Worm (Caenorhabditis elegans): ENCODE results near the gene fbxa-24.

Gene fbxa-24

DNA sequence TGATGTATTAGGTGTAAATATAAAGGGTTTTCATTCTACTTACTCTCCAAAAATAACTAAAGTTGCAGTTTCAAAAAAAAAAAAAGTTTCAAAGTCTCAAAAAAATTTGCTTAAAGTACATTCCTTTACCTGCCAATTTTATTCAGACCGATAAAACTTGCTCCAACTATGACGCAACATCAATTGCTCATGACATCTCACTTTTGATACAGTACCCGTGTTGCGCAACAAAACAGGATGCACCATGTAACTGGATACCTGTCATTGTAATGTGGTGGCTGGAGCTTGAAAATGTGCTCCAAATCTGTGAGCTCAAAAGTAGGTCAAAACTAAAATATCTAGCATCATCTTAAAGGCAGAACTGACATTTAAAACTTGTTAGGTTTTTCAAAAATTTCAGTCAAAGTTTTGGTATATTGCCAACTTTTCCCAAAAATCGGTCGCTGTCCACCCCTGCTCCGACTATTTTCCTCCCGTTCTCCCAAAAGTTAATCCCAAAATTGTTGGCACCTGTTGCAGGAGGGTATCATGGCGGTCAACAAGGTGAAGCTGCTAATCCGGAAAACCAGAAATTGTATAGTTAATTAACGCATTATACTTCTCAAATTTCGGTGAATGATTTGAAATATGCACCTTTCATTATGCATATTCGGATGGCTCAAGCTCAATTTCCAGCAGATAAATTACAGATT lies 33.9 kb upstream of the fbxa-24 start, which contains the start of gene T24E12.2:
TSS of gene T24E12.2 (plus strand) at position 642 of the 692 bp plus-strand sequence.
- no peak for TF ChIP-seq sea-1 (GFP tag; conservative IDR thresholded peaks at IDR 0.05)
- no peak for TF ChIP-seq pes-1 (GFP tag; IDR thresholded peaks at IDR 0.05)
- no peak for TF ChIP-seq flt-1 (GFP tag; IDR thresholded peaks at IDR 0.05)
- no peak for TF ChIP-seq ets-7 (tag; optimal IDR thresholded peaks at IDR 0.05)
- TF ChIP-seq tbx-11 (GFP tag; IDR thresholded peaks at IDR 0.05) = no peak
- no peak for TF ChIP-seq scrt-1 (GFP tag; IDR thresholded peaks at IDR 0.05)
- no peak for TF ChIP-seq hnd-1 (tag; optimal IDR thresholded peaks at IDR 0.05)
- no peak for TF ChIP-seq aly-1 (tag; optimal IDR thresholded peaks at IDR 0.05)
- no peak for TF ChIP-seq B0310.2 (tag; optimal IDR thresholded peaks at IDR 0.05)
- TF ChIP-seq tbx-37 (GFP tag; conservative IDR thresholded peaks at IDR 0.05) = no peak
- no peak for TF ChIP-seq hmg-4 (GFP tag; optimal IDR thresholded peaks at IDR 0.05)
- TF ChIP-seq F13C5.2 (tag; optimal IDR thresholded peaks at IDR 0.05) = no peak
- TF ChIP-seq ceh-13 (GFP tag; optimal IDR thresholded peaks at IDR 0.05) = no peak
- no peak for TF ChIP-seq hmbx-1 (tag; optimal IDR thresholded peaks at IDR 0.05)

DNA sequence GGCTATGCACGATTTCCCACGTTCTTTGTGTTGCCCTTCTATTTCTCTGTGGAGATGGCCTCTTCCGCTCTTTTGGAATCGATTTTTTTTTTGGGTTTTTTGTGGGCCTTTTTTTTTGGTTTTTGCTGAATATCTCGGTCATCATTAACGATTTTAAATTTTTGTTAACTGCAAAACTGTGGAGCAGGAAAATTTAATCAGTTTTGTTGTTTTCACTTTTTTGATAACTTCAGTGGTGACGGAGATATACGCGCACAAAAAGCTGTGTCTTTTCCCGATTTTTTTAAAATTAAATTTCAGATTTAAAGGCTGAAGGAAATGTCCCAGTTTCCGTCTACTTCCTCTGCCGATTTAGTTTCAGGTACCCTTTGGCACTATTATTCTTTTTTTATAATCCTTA lies 31.1 kb upstream of the fbxa-24 start, which contains the start of gene T24E12.1:
TSS of gene T24E12.1 (plus strand) at position 301 of the 400 bp plus-strand sequence.
- TF ChIP-seq B0310.2 (tag; optimal IDR thresholded peaks at IDR 0.05) (no peak), F13C5.2 (tag; optimal IDR thresholded peaks at IDR 0.05) (no peak), tbx-37 (GFP tag; conservative IDR thresholded peaks at IDR 0.05) (no peak), ama-1 (optimal IDR thresholded peaks at IDR 0.05) (no peak), sea-1 (GFP tag; conservative IDR thresholded peaks at IDR 0.05) (no peak), scrt-1 (GFP tag; IDR thresholded peaks at IDR 0.05) (no peak), pes-1 (GFP tag; IDR thresholded peaks at IDR 0.05) (no peak), hmbx-1 (tag; optimal IDR thresholded peaks at IDR 0.05) (no peak), tra-4 (tag; optimal IDR thresholded peaks at IDR 0.05) (no peak), ets-7 (tag; optimal IDR thresholded peaks at IDR 0.05) (no peak), hmg-4 (GFP tag; optimal IDR thresholded peaks at IDR 0.05) (no peak), flt-1 (GFP tag; IDR thresholded peaks at IDR 0.05) (no peak)

DNA sequence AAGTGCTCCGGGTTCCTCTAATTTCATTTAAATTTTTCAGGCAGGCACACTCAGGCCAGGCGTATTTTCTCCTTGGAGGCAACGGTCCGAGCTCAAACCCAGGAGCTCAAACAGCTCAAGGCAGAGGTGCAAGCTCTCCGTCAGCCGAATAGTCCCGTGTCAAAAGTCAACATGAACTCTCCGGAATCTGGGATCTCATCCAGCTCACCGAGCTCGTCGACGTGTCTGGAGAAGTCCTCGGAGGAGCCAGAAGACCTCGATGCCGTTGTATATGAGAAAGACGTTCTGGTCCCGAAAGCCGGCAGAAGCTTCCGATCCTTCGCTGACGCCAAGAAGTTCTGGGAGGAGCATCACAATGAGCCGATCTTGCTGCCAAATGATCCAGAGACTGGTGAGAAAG lies 30.6 kb upstream of the fbxa-24 start:
- TF ChIP-seq F13C5.2 (tag; optimal IDR thresholded peaks at IDR 0.05) = no peak
- no peak for TF ChIP-seq tra-4 (tag; optimal IDR thresholded peaks at IDR 0.05)
- TF ChIP-seq ets-7 (tag; optimal IDR thresholded peaks at IDR 0.05) = no peak
- no peak for TF ChIP-seq tbx-37 (GFP tag; conservative IDR thresholded peaks at IDR 0.05)
- no peak for TF ChIP-seq B0310.2 (tag; optimal IDR thresholded peaks at IDR 0.05)
- TF ChIP-seq tbx-11 (GFP tag; IDR thresholded peaks at IDR 0.05) = no peak
- no peak for TF ChIP-seq ama-1 (optimal IDR thresholded peaks at IDR 0.05)
- no peak for TF ChIP-seq pes-1 (GFP tag; IDR thresholded peaks at IDR 0.05)
- no peak for TF ChIP-seq aly-1 (tag; optimal IDR thresholded peaks at IDR 0.05)
- no peak for TF ChIP-seq sea-1 (GFP tag; conservative IDR thresholded peaks at IDR 0.05)
- no peak for TF ChIP-seq ceh-13 (GFP tag; optimal IDR thresholded peaks at IDR 0.05)
- no peak for TF ChIP-seq scrt-1 (GFP tag; IDR thresholded peaks at IDR 0.05)
- no peak for TF ChIP-seq hmg-4 (GFP tag; optimal IDR thresholded peaks at IDR 0.05)
- TF ChIP-seq hmbx-1 (tag; optimal IDR thresholded peaks at IDR 0.05) = no peak
- TF ChIP-seq ceh-36 (tag; optimal IDR thresholded peaks at IDR 0.05) = no peak
- no peak for TF ChIP-seq hnd-1 (tag; optimal IDR thresholded peaks at IDR 0.05)

DNA sequence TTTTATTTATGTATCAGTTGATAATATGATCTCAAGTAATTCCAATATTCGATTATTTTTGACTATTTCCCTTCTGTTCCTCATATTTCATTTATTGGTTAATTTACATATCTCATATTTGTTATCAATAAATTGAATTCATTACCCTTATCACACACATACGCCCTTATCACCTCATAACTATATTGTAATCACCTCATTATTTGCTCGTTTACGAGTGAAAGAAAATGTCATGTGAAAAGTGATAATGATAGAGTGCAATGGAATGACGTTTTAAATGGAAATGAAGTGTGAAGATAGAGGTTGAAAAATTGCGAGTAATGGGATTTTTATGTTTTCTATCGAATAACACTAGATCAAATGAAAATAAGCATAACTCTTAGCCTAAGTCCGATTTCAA lies 29.8 kb upstream of the fbxa-24 start:
- TF ChIP-seq ceh-36 (tag; optimal IDR thresholded peaks at IDR 0.05) (no peak), sea-1 (GFP tag; conservative IDR thresholded peaks at IDR 0.05) (no peak), hmbx-1 (tag; optimal IDR thresholded peaks at IDR 0.05) (no peak), B0310.2 (tag; optimal IDR thresholded peaks at IDR 0.05) (no peak), F13C5.2 (tag; optimal IDR thresholded peaks at IDR 0.05) (no peak)

DNA sequence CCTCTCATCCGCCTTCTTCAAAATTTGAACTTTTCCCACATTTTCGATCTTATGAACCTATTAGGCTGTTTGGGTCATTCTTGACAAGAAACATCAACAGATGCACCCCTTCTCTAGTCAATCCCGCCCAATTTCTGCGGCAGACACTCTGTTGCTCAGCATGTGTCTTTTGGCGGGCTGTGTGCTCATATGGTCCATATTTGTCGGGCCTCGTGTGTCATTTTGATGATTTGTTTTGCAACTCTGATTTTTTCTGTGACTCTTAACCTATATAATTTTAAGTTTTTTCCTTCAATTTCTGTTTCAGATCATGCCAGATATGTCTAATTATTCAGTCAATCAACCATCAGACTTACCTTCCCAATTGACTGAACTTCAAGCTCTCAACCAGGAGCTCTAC lies 29.2 kb upstream of the fbxa-24 start, which contains the start of gene T24E12.13:
TSS of gene T24E12.13 (plus strand) at position 301 of the 400 bp plus-strand sequence.
- TF ChIP-seq hmg-4 (GFP tag; optimal IDR thresholded peaks at IDR 0.05) (no peak), flt-1 (GFP tag; IDR thresholded peaks at IDR 0.05) (no peak), B0310.2 (tag; optimal IDR thresholded peaks at IDR 0.05) (no peak), tra-4 (tag; optimal IDR thresholded peaks at IDR 0.05) (no peak), ceh-13 (GFP tag; optimal IDR thresholded peaks at IDR 0.05) (no peak)

DNA sequence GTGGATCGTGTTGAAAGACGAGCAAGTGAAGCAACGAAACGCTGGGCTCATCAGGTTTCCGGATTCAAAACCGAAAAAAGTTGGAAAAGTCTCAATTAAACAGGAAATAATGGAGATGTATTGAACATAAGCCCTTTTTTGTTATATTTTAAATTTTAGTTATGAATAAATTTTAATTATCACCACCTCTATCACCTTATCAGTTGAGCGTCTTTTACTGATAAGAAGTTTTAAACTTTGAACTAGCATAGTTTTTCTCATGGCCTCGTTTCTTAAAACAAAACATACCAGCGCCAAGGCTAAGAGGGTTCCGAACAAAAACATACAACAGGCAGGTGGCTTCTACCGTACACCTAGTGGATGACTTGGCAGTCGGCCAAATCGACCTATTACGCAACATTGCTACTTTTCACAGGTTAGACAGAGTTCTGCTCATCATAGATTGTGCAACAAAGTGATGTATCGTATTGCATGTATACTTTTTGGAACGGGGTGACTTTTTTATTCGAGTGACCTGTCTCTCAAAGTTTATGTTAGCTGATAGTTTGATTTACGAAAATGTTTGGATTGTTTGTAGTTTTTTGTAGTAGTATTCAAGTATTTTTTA lies 27.9 kb upstream of the fbxa-24 start:
- TF ChIP-seq F13C5.2 (tag; optimal IDR thresholded peaks at IDR 0.05) (no peak), tbx-37 (GFP tag; conservative IDR thresholded peaks at IDR 0.05) (no peak), scrt-1 (GFP tag; IDR thresholded peaks at IDR 0.05) (no peak), hnd-1 (tag; optimal IDR thresholded peaks at IDR 0.05) (no peak), tra-4 (tag; optimal IDR thresholded peaks at IDR 0.05) (no peak), ets-7 (tag; optimal IDR thresholded peaks at IDR 0.05) (no peak), tbx-11 (GFP tag; IDR thresholded peaks at IDR 0.05) (no peak), ceh-13 (GFP tag; optimal IDR thresholded peaks at IDR 0.05) (no peak), flt-1 (GFP tag; IDR thresholded peaks at IDR 0.05) (no peak), aly-1 (tag; optimal IDR thresholded peaks at IDR 0.05) (no peak), pes-1 (GFP tag; IDR thresholded peaks at IDR 0.05) (no peak)

DNA sequence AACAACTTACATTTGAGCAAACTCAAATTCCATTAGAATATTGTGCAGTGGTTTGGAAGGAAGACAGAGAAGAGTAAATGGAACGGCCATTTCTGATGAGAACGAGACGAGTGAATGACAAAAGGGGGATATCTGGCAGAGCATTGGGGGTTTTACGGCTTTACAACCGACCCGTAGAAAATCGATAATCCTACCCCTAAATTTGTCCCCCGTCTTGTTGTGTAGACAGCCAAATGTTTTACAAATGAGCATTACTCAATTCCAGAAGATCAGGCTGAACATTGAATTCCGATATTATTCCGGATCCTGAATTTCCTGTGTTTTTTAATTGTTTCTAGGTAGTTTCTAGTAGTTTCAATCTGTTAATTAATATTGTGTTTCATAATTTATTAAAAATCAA lies 23.0 kb upstream of the fbxa-24 start, which contains the start of gene fbxb-99:
TSS of gene fbxb-99 (minus strand) at position 101 of the 400 bp plus-strand sequence.
- TF ChIP-seq sea-1 (GFP tag; conservative IDR thresholded peaks at IDR 0.05) (no peak), pes-1 (GFP tag; IDR thresholded peaks at IDR 0.05) (no peak), ama-1 (optimal IDR thresholded peaks at IDR 0.05) (no peak), ceh-13 (GFP tag; optimal IDR thresholded peaks at IDR 0.05) (no peak), ceh-36 (tag; optimal IDR thresholded peaks at IDR 0.05) (no peak), ets-7 (tag; optimal IDR thresholded peaks at IDR 0.05) (no peak), F13C5.2 (tag; optimal IDR thresholded peaks at IDR 0.05) (no peak), hmg-4 (GFP tag; optimal IDR thresholded peaks at IDR 0.05) (no peak), flt-1 (GFP tag; IDR thresholded peaks at IDR 0.05) (no peak), tra-4 (tag; optimal IDR thresholded peaks at IDR 0.05) (no peak), hmbx-1 (tag; optimal IDR thresholded peaks at IDR 0.05) (no peak), tbx-37 (GFP tag; conservative IDR thresholded peaks at IDR 0.05) (no peak), hnd-1 (tag; optimal IDR thresholded peaks at IDR 0.05) (no peak), B0310.2 (tag; optimal IDR thresholded peaks at IDR 0.05) (no peak)

Data from whole organism, early embryonic.